Fruit fly (Drosophila melanogaster) whole organism: ENCODE measurements around the gene Hsp26.

ENCODE experiments used
- CG8478 ChIP-seq: fragments of >200 bp; optimal IDR thresholded peaks from 2 replicates; lab custom pipeline; 2018; ENCODE audit warnings: inconsistent platforms
- Dll ChIP-seq: fragments of >200 bp; optimal IDR thresholded peaks from 2 replicates; lab custom pipeline; 2017
- EcR ChIP-seq, 2 experiments: fragments of >200 bp; optimal IDR thresholded peaks; 2 replicates each; lab custom pipeline; 2017; ENCODE audit warnings: missing biosample characterization in 2 of 2, missing genetic modification characterization in 2 of 2, missing genetic modification reagents in 2 of 2
- pan ChIP-seq: fragments of >200 bp; optimal IDR thresholded peaks from 2 replicates; lab custom pipeline; 2017
- psq ChIP-seq: fragments of >200 bp; optimal IDR thresholded peaks from 2 replicates; lab custom pipeline; 2017
- usp ChIP-seq: fragments of >200 bp; optimal IDR thresholded peaks from 2 replicates; lab custom pipeline; 2017; ENCODE audit warnings: missing biosample characterization, missing genetic modification characterization, mixed read lengths

Hsp26 gene

DNA sequence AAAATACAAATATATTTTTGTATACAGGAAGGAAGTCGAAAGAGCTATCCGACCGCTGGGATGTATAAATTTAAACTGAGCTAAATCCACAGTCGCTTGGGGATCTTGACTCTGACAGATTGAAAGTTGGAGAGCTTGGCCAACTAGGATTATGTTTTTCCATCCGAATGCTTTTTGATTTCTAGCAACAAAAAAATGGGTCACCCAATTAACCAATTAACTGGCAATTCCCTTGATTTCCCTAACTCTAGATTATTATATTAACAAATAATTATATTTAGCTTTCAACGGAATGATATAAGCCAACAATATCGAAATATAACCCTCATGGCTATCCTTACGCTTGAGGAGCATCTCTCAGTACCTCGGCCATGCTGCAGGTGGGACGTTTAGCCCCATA, 40.1 kb upstream of the Hsp26 start, which contains the start of gene CG3982:
TSS of gene CG3982 (minus strand) at position 101 of the 400 bp plus-strand sequence.
- TF ChIP-seq psq (lab: Kevin White, UChicago) (no peak), Dll (lab: Kevin White, UChicago) (no peak), CG8478 (lab: Kevin White, UChicago) (no peak), pan (lab: Kevin White, UChicago) (no peak), usp (GFP tag; lab: Kevin White, UChicago) (no peak), EcR (GFP tag; optimal IDR thresholded peaks at IDR 0.05; lab: Kevin White, UChicago) (no peak)

DNA sequence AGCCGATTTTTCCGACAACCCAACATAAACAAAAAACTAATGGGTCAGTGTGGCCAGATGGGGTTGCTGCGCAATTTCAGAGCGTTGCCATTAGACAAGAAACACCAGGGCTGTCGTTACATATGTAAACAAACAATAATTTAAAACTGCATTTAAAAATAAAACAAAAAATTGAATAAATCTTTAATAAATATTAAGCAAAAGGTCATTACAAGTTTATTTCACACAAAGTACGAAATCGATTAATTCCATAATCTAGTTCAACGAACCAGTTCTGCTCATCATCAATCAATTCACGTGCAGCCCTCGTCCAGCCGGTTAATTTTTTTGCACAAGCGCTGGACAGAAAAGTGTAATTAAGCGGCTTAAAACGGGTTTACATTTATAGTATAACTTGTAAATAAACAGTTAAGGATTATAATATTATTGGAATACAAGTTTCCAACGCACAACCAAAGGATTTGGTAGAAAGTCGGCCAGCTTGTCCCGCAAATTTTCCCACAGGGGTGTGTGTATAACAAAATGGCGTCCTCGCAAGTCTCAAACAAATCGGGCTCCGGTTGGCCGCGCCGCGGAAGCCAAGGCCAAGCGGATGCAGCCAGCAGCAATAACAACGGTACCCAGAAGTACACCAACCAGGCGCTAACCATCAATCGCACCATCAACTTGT, 33.7 kb upstream of the Hsp26 start, which contains the start of the genes CG4022 and Cpsf5:
TSS of gene CG4022 (minus strand) at position 79 of the 670 bp plus-strand sequence.
TSS of gene Cpsf5 (plus strand) at position 285 of the 670 bp plus-strand sequence.
- TF ChIP-seq pan (lab: Kevin White, UChicago): no peak
- TF ChIP-seq psq (lab: Kevin White, UChicago): no peak
- TF ChIP-seq EcR (GFP tag; optimal IDR thresholded peaks at IDR 0.05; lab: Kevin White, UChicago): no peak
- TF ChIP-seq usp (GFP tag; lab: Kevin White, UChicago): no peak
- no peak for TF ChIP-seq Dll (lab: Kevin White, UChicago)
- TF ChIP-seq CG8478 (lab: Kevin White, UChicago): no peak

- no peak for TF ChIP-seq Dll (lab: Kevin White, UChicago)
- no peak for TF ChIP-seq EcR (GFP tag; optimal IDR thresholded peaks at IDR 0.05; lab: Kevin White, UChicago)
- TF ChIP-seq psq (lab: Kevin White, UChicago): no peak
- TF ChIP-seq usp (GFP tag; lab: Kevin White, UChicago): no peak
- TF ChIP-seq pan (lab: Kevin White, UChicago): no peak
- TF ChIP-seq CG8478 (lab: Kevin White, UChicago): no peak
Measured at dm6 chr3L:9410030-9410589, 32.9 kb upstream of the Hsp26 start.

- TF ChIP-seq EcR (GFP tag; optimal IDR thresholded peaks at IDR 0.05; lab: Kevin White, UChicago) (no peak), pan (lab: Kevin White, UChicago) (no peak)
Measured at dm6 chr3L:9404497-9404896, 27.3 kb upstream of the Hsp26 start, which contains the start of gene Cpr67B. Cpr67B (plus strand) TSS chr3L:9404797.

- TF ChIP-seq EcR (GFP tag; optimal IDR thresholded peaks at IDR 0.05; lab: Kevin White, UChicago): no peak
- TF ChIP-seq usp (GFP tag; lab: Kevin White, UChicago): no peak
- no peak for TF ChIP-seq psq (lab: Kevin White, UChicago)
- TF ChIP-seq CG8478 (lab: Kevin White, UChicago): no peak
- no peak for TF ChIP-seq Dll (lab: Kevin White, UChicago)
- no peak for TF ChIP-seq pan (lab: Kevin White, UChicago)
Measured at dm6 chr3L:9402157-9402890, 25.1 kb upstream of the Hsp26 start, which contains the start of gene eIF4E1. eIF4E1 (minus strand) TSS chr3L:9402460.

dm6 chr3L:9401354-9402156, 24.3 kb upstream of the Hsp26 start:
- TF ChIP-seq usp (GFP tag; lab: Kevin White, UChicago): no peak
- peak; percentile 48 for TF ChIP-seq CG8478 (lab: Kevin White, UChicago)

DNA sequence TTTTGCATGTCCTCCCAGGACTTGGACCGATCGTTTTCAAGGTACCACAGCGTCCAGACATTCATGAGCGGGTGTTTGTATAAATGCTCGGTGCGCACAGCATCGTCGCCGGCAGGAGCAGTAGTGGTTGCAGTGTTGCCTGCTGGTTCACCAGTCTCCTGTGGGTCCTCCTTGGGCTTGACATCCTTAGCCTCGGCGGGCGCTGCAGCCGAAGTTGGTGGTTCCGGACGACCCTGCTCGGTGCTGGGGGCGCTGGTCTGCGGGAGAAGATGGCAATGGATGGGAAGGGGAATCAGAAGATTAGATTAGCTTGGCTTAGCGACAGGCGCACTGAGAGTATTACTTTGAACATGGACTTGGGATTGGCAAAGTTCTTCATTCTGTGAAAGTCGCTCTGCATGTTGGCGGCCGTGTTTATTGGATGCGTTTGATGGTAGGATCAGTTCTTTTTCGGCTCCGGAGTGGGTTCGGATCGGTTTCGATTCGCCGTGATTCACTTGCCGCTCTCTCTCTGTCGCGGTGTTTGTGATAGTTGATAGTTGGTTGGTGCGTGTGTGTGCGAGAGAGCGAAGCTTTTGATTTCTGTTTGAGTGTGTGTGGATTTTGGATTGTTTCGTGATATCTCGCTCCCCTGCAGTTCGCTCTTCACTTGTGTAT, 23.6 kb upstream of the Hsp26 start:
- TF ChIP-seq CG8478 (lab: Kevin White, UChicago): no peak
- no peak for TF ChIP-seq usp (GFP tag; lab: Kevin White, UChicago)
- TF ChIP-seq EcR (GFP tag; optimal IDR thresholded peaks at IDR 0.05; lab: Kevin White, UChicago): no peak
- TF ChIP-seq psq (lab: Kevin White, UChicago): no peak
- no peak for TF ChIP-seq Dll (lab: Kevin White, UChicago)
- TF ChIP-seq pan (lab: Kevin White, UChicago): no peak

DNA sequence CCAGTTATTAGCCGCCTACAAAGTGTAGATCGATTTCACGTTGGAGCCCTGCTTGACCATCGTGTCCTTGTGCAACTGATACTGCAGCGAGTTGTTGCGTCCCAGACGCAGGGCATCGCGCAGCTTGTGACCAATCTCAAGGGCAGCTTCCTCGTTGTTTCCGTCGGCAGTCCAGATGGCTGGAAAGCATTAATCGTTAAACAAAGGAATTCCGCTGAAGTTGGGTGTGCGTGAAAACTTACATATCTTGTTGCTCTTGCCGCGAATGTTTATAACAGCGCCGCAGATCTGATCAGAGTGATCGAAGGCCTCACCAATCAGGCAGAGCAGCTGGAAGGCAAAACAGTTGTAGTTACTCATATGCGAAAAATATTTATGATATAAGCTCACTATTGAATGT, 22.6 kb upstream of the Hsp26 start:
- TF ChIP-seq pan (lab: Kevin White, UChicago) (no peak), psq (lab: Kevin White, UChicago) (no peak), CG8478 (lab: Kevin White, UChicago) (no peak), Dll (lab: Kevin White, UChicago) (no peak)

- TF ChIP-seq psq (lab: Kevin White, UChicago): no peak
- TF ChIP-seq Dll (lab: Kevin White, UChicago): no peak
- TF ChIP-seq EcR (GFP tag; optimal IDR thresholded peaks at IDR 0.05; lab: Kevin White, UChicago): no peak
- TF ChIP-seq CG8478 (lab: Kevin White, UChicago): no peak
- TF ChIP-seq pan (lab: Kevin White, UChicago): no peak
- TF ChIP-seq usp (GFP tag; lab: Kevin White, UChicago): no peak
Measured at dm6 chr3L:9399013-9399750, 22.0 kb upstream of the Hsp26 start, which contains the start of gene CG4080. CG4080 (minus strand) TSS chr3L:9399227.
